Fruit fly (Drosophila melanogaster): ENCODE data around the gene Itpr.

The Itpr gene

DNA sequence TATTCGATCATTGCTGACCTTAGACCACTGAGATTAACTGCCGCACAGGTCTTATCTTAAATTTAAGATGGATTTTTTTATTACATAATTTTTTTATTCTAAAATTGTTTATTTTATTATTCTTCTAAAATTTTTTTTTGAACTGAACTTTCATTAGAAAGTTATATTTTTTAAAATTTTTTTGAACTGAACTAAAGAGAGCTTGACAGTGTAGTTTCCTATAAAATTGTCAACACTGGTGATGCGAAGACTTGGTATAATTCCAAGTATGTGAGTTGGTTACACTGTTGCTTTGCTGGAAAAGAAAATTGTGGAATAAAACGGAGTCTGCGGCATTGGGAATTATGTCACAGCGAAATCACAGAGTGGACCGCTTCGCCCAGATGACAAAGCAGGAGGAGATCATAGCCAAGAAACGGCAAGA is 31.6 kb upstream of the Itpr start, which contains the start of gene CG31550 (continued):
- peak; percentile 1 for TF ChIP-seq emc (GFP tag; optimal IDR thresholded peaks at IDR 0.05)
- TF ChIP-seq Dip2 (GFP tag; IDR thresholded peaks at IDR 0.05) = no peak
- TF ChIP-seq tin (GFP tag; optimal IDR thresholded peaks at IDR 0.05) = peak; percentile 77
- TF ChIP-seq GATAe (GFP tag; conservative IDR thresholded peaks at IDR 0.05) = no peak
- no peak for TF ChIP-seq CG8478 (optimal IDR thresholded peaks at IDR 0.05)
- TF ChIP-seq amos (GFP tag; IDR thresholded peaks at IDR 0.05; ENCODE audit: partially characterized antibody) = 0 out of 2 replicates have a peak, but pooled peaks have one; percentile 11
- TF ChIP-seq Ravus (GFP tag; IDR thresholded peaks at IDR 0.05) = peak; percentile 43
- TF ChIP-seq ap (GFP tag; IDR thresholded peaks at IDR 0.05) = peak; percentile 68
- peak; percentile 43 for TF ChIP-seq CG18619 (GFP tag; optimal IDR thresholded peaks at IDR 0.05)
- peak; percentile 78 for TF ChIP-seq ind (GFP tag; optimal IDR thresholded peaks at IDR 0.05)
- TF ChIP-seq Nf-YC (tag; optimal IDR thresholded peaks at IDR 0.05) = no peak
- peak; percentile 71 for TF ChIP-seq CG31224 (GFP tag; IDR thresholded peaks at IDR 0.05)
- peak; percentile 36 for TF ChIP-seq CG10543 (GFP tag; optimal IDR thresholded peaks at IDR 0.05)
- TF ChIP-seq sima (GFP tag; optimal IDR thresholded peaks at IDR 0.05) = no peak
- TF ChIP-seq CG13624 (GFP tag; optimal IDR thresholded peaks at IDR 0.05) = peak; percentile 59
- no peak for TF ChIP-seq CG12236 (GFP tag; optimal IDR thresholded peaks at IDR 0.05)
- peak; percentile 3 for TF ChIP-seq fd102C (GFP tag; optimal IDR thresholded peaks at IDR 0.05)
- no peak for TF ChIP-seq CG1529 (GFP tag; optimal IDR thresholded peaks at IDR 0.05)
- TF ChIP-seq CG11093 (GFP tag; IDR thresholded peaks at IDR 0.05) = peak; percentile 62; the same call in 2 of the 3 replicates
- peak; percentile 76 for TF ChIP-seq CG1602 (GFP tag; optimal IDR thresholded peaks at IDR 0.05)
- peak; percentile 69 for TF ChIP-seq mam (GFP tag; optimal IDR thresholded peaks at IDR 0.05)
- TF ChIP-seq CG17802 (tag; optimal IDR thresholded peaks at IDR 0.05) = peak; percentile 37
- peak; percentile 34 for TF ChIP-seq pnt (GFP tag; optimal IDR thresholded peaks at IDR 0.05)
- TF ChIP-seq Sox100B (GFP tag; optimal IDR thresholded peaks at IDR 0.05) = no peak
- peak; percentile 83 for TF ChIP-seq lmd (GFP tag; IDR thresholded peaks at IDR 0.05)
- TF ChIP-seq CG31441 (GFP tag; IDR thresholded peaks at IDR 0.05) = peak; percentile 81
- peak; percentile 87 for TF ChIP-seq nmo (GFP tag; optimal IDR thresholded peaks at IDR 0.05)
- peak; percentile 58 for TF ChIP-seq HLH54F (GFP tag; optimal IDR thresholded peaks at IDR 0.05)
- TF ChIP-seq Nf-YA (GFP tag; IDR thresholded peaks at IDR 0.05) = 0 out of 2 replicates have a peak, but pooled peaks have one; percentile 8
- TF ChIP-seq CG1832 (GFP tag; optimal IDR thresholded peaks at IDR 0.05) = no peak
- peak; percentile 80 for TF ChIP-seq klu (GFP tag; IDR thresholded peaks at IDR 0.05)
- no peak for TF ChIP-seq Vsx1 (GFP tag; optimal IDR thresholded peaks at IDR 0.05)
- TF ChIP-seq HLH4C (GFP tag; IDR thresholded peaks at IDR 0.05; ENCODE audit: partially characterized antibody) = 0 out of 3 replicates have a peak, but pooled peaks have one; percentile 34
- TF ChIP-seq bab2 (GFP tag; optimal IDR thresholded peaks at IDR 0.05) = peak; percentile 46
- TF ChIP-seq unpg (GFP tag; optimal IDR thresholded peaks at IDR 0.05) = peak; percentile 56
- TF ChIP-seq sna (GFP tag; IDR thresholded peaks at IDR 0.05; ENCODE audit: partially characterized antibody) = no peak
- no peak for TF ChIP-seq BEAF-32 (GFP tag; optimal IDR thresholded peaks at IDR 0.05)
- TF ChIP-seq Sox102F (GFP tag; optimal IDR thresholded peaks at IDR 0.05) = peak; percentile 73
- TF ChIP-seq oc (tag; optimal IDR thresholded peaks at IDR 0.05) = peak; percentile 25
- no peak for TF ChIP-seq ham (GFP tag; IDR thresholded peaks at IDR 0.05)
- TF ChIP-seq Awh (GFP tag; IDR thresholded peaks at IDR 0.05) = peak; percentile 25; the same call in 1 of the 2 replicates
- TF ChIP-seq CG4404 (GFP tag; IDR thresholded peaks at IDR 0.05) = peak; percentile 65
- TF ChIP-seq ken (GFP tag; IDR thresholded peaks at IDR 0.05) = peak; percentile 87
- TF ChIP-seq CG33213 (GFP tag; optimal IDR thresholded peaks at IDR 0.05) = no peak
- TF ChIP-seq wor (GFP tag; IDR thresholded peaks at IDR 0.05) = peak; percentile 43; the same call in 1 of the 2 replicates
- peak; percentile 60 for TF ChIP-seq nerfin-1 (tag; optimal IDR thresholded peaks at IDR 0.05)
- peak; percentile 18 for TF ChIP-seq CG9876 (GFP tag; optimal IDR thresholded peaks at IDR 0.05)
- TF ChIP-seq Drgx (GFP tag; IDR thresholded peaks at IDR 0.05) = peak; percentile 47
- peak in 1 of 2 experiments; percentile 70 for TF ChIP-seq bsh (GFP tag; optimal IDR thresholded peaks at IDR 0.05)
- TF ChIP-seq CG4854 (GFP tag; optimal IDR thresholded peaks at IDR 0.05) = no peak
- peak; percentile 67 for TF ChIP-seq CG13296 (GFP tag; optimal IDR thresholded peaks at IDR 0.05)
